Worm (Caenorhabditis elegans): ENCODE data around the gene lrx-1.

- no peak for TF ChIP-seq ceh-28 (tag; optimal IDR thresholded peaks at IDR 0.05)
- no peak for TF ChIP-seq nhr-76 (tag; optimal IDR thresholded peaks at IDR 0.05)
- TF ChIP-seq zag-1 (tag; optimal IDR thresholded peaks at IDR 0.05) = no peak
- TF ChIP-seq ZK337.2 (GFP tag; IDR thresholded peaks at IDR 0.05) = no peak
- TF ChIP-seq egl-27 (tag; optimal IDR thresholded peaks at IDR 0.05) = no peak
- no peak for TF ChIP-seq jun-1 (tag; optimal IDR thresholded peaks at IDR 0.05)
- TF ChIP-seq unc-39 (tag; optimal IDR thresholded peaks at IDR 0.05) = no peak
- TF ChIP-seq lsy-2 (tag; optimal IDR thresholded peaks at IDR 0.05) = no peak
Observed at ce11 chrV:12245777-12246452, 6.5 kb upstream of the lrx-1 start.
